Worm (Caenorhabditis elegans) whole organism, young adult: ENCODE measurements around the gene dpy-23.

Experiments used
- B0035.1 ChIP-seq: sonication (generic microtip); optimal IDR thresholded peaks from 2 replicates; lab custom pipeline; 2016; ENCODE audit warnings: missing genetic modification characterization, mild to moderate bottlenecking, missing compliant biosample characterization, missing genotype, missing genetic modification reagents
- B0336.3 ChIP-seq: fragments of 200-800 bp; sonication (Bioruptor generic); IDR thresholded peaks from 2 replicates; pipeline ENCODE4 v1.3.6; 2022; ENCODE audit warnings: missing genetic modification characterization, missing compliant biosample characterization
- C06A6.2 ChIP-seq: fragments of 200-800 bp; sonication (Bioruptor generic); conservative IDR thresholded peaks from 2 replicates; pipeline ENCODE4 v1.3.6; 2022; ENCODE audit warnings: missing genetic modification characterization, missing compliant biosample characterization
- D2030.7 ChIP-seq: fragments of 200-800 bp; sonication (Bioruptor generic); IDR thresholded peaks from 2 replicates; pipeline ENCODE4 v1.3.6; 2022; ENCODE audit warnings: missing genetic modification reagents, missing genetic modification characterization, missing compliant biosample characterization
- F23B12.7 ChIP-seq: sonication (generic microtip); optimal IDR thresholded peaks from 2 replicates; lab custom pipeline; 2017; ENCODE audit warnings: missing genetic modification characterization, mild to moderate bottlenecking, missing compliant biosample characterization, antibody characterized with exemption, moderate library complexity; ENCODE audit not compliant: insufficient read depth
- F33H1.4 ChIP-seq: fragments of 200-800 bp; sonication (Bioruptor generic); IDR thresholded peaks from 2 replicates; pipeline ENCODE4 v1.3.6; 2022; ENCODE audit warnings: missing genetic modification reagents, missing genetic modification characterization, missing compliant biosample characterization
- F37B4.10 ChIP-seq: fragments of 200-800 bp; sonication (Bioruptor generic); IDR thresholded peaks from 2 replicates; pipeline ENCODE4 v1.3.6; 2022; ENCODE audit warnings: missing genetic modification characterization, missing compliant biosample characterization
- F52B5.7 ChIP-seq: sonication (generic microtip); optimal IDR thresholded peaks from 2 replicates; lab custom pipeline; 2016; ENCODE audit warnings: mild to moderate bottlenecking, missing genetic modification characterization, missing compliant biosample characterization
- F55B11.4 ChIP-seq: sonication (generic microtip); optimal IDR thresholded peaks from 2 replicates; lab custom pipeline; 2016; ENCODE audit warnings: missing compliant biosample characterization, missing genetic modification characterization, borderline replicate concordance; ENCODE audit not compliant: insufficient read depth
- F57C9.4 ChIP-seq: sonication (generic microtip); optimal IDR thresholded peaks from 2 replicates; lab custom pipeline; 2017; ENCODE audit warnings: mild to moderate bottlenecking, missing genetic modification characterization, missing compliant biosample characterization
- K11D2.4 ChIP-seq: fragments of 200-800 bp; sonication (Bioruptor generic); IDR thresholded peaks from 2 replicates; pipeline ENCODE4 v1.3.6; 2022; ENCODE audit warnings: missing genetic modification reagents, missing genetic modification characterization, missing compliant biosample characterization
- T07F8.4 ChIP-seq: sonication (generic microtip); optimal IDR thresholded peaks from 2 replicates; lab custom pipeline; 2016; ENCODE audit warnings: mild to moderate bottlenecking, missing genetic modification characterization, moderate library complexity, missing compliant biosample characterization
- Y53F4B.3 ChIP-seq: fragments of 200-800 bp; sonication (Bioruptor generic); IDR thresholded peaks from 2 replicates; pipeline ENCODE4 v1.3.6; 2022; ENCODE audit warnings: missing genetic modification reagents, missing genetic modification characterization, missing compliant biosample characterization
- Y53G8AR.9 ChIP-seq: fragments of 200-800 bp; sonication (Bioruptor generic); conservative IDR thresholded peaks from 2 replicates; pipeline ENCODE4 v1.3.6; 2022; ENCODE audit warnings: missing genetic modification reagents, missing genetic modification characterization, missing compliant biosample characterization
- Y56A3A.18 ChIP-seq: fragments of 200-800 bp; sonication (Bioruptor generic); IDR thresholded peaks from 2 replicates; pipeline ENCODE4 v1.3.6; 2022; ENCODE audit warnings: missing genetic modification reagents, missing genetic modification characterization, missing compliant biosample characterization
- ama-1 ChIP-seq, 3 experiments: fragments of 150-350 bp in 1 of 3; sonication (generic microtip) in 2 of 3; optimal IDR thresholded peaks; 2 replicates each; lab custom pipeline; 2014 to 2018; ENCODE audit warnings: missing biosample characterization in 2 of 3, missing genetic modification characterization in 2 of 3, missing genetic modification reagents in 2 of 3
- atf-7 ChIP-seq: sonication (generic microtip); optimal IDR thresholded peaks from 2 replicates; lab custom pipeline; 2017; ENCODE audit warnings: mild to moderate bottlenecking, missing genetic modification characterization, missing compliant biosample characterization
- attf-3 ChIP-seq: fragments of 200-800 bp; sonication (Bioruptor generic); conservative IDR thresholded peaks from 2 replicates; pipeline ENCODE4 v1.3.6; 2022; ENCODE audit warnings: missing genetic modification reagents, missing genetic modification characterization, missing compliant biosample characterization
- ccch-3 ChIP-seq: fragments of 200-800 bp; sonication (Bioruptor generic); optimal IDR thresholded peaks from 2 replicates; lab custom pipeline; 2018; ENCODE audit warnings: mild to moderate bottlenecking, missing genetic modification characterization, missing compliant biosample characterization
- cebp-1 ChIP-seq, 2 experiments: fragments of 200-800 bp in 1 of 2; sonication (Bioruptor generic) in 1 of 2; sonication (generic microtip) in 1 of 2; IDR thresholded peaks in 1 of 2; optimal IDR thresholded peaks in 1 of 2; 2 replicates each; pipeline versions ENCODE4 v1.3.6 to Lab custom; 2017 to 2022; ENCODE audit warnings: missing compliant biosample characterization in 2 of 2, missing genetic modification characterization in 2 of 2, mild to moderate bottlenecking in 1 of 2, missing genetic modification reagents in 1 of 2, moderate library complexity in 1 of 2
- ceh-100 ChIP-seq: fragments of 200-800 bp; sonication (Bioruptor generic); IDR thresholded peaks from 2 replicates; pipeline ENCODE4 v1.3.6; 2022; ENCODE audit warnings: missing genetic modification reagents, missing genetic modification characterization, missing compliant biosample characterization
- dox-1 ChIP-seq: fragments of 200-800 bp; sonication (Bioruptor generic); IDR thresholded peaks from 2 replicates; pipeline ENCODE4 v1.3.6; 2022; ENCODE audit warnings: missing genetic modification reagents, missing genetic modification characterization, missing compliant biosample characterization
- ekl-4 ChIP-seq: fragments of 200-800 bp; sonication (Bioruptor generic); IDR thresholded peaks from 2 replicates; pipeline ENCODE4 v1.3.6; 2022; ENCODE audit warnings: missing genetic modification reagents, missing genetic modification characterization, missing compliant biosample characterization
- ets-4 ChIP-seq: fragments of 200-800 bp; sonication (Bioruptor generic); optimal IDR thresholded peaks from 2 replicates; lab custom pipeline; 2018; ENCODE audit warnings: mild to moderate bottlenecking, missing genetic modification characterization, missing compliant biosample characterization
- gei-17 ChIP-seq: fragments of 200-800 bp; sonication (Bioruptor generic); optimal IDR thresholded peaks from 2 replicates; lab custom pipeline; 2018; ENCODE audit warnings: mild to moderate bottlenecking, missing genetic modification characterization, missing compliant biosample characterization
- hrde-1 ChIP-seq: sonication (generic microtip); optimal IDR thresholded peaks from 2 replicates; lab custom pipeline; 2016; ENCODE audit warnings: missing genetic modification characterization, mild to moderate bottlenecking, missing compliant biosample characterization, moderate library complexity, missing genotype, missing genetic modification reagents, borderline replicate concordance
- hsf-1 ChIP-seq: fragments of 200-800 bp; sonication (Bioruptor generic); IDR thresholded peaks from 2 replicates; pipeline ENCODE4 v1.3.6; 2022; ENCODE audit warnings: missing genetic modification reagents, missing genetic modification characterization, missing compliant biosample characterization
- let-526 ChIP-seq: fragments of 200-800 bp; sonication (Bioruptor generic); IDR thresholded peaks from 2 replicates; pipeline ENCODE4 v1.3.6; 2022; ENCODE audit warnings: missing genetic modification reagents, missing genetic modification characterization, missing compliant biosample characterization
- lin-54 ChIP-seq: fragments of 200-800 bp; sonication (Bioruptor generic); optimal IDR thresholded peaks from 2 replicates; lab custom pipeline; 2018; ENCODE audit warnings: mild to moderate bottlenecking, missing genetic modification characterization, missing compliant biosample characterization
- madf-10 ChIP-seq: sonication (generic microtip); optimal IDR thresholded peaks from 2 replicates; lab custom pipeline; 2016; ENCODE audit warnings: mild to moderate bottlenecking, missing genetic modification characterization, missing compliant biosample characterization
- mxl-1 ChIP-seq: sonication (generic microtip); optimal IDR thresholded peaks from 2 replicates; lab custom pipeline; 2016; ENCODE audit warnings: missing genetic modification characterization, missing compliant biosample characterization
- nfya-2 ChIP-seq: fragments of 200-800 bp; sonication (Bioruptor generic); IDR thresholded peaks from 2 replicates; pipeline ENCODE4 v1.3.6; 2022; ENCODE audit warnings: missing genetic modification reagents, missing genetic modification characterization, missing compliant biosample characterization
- nfyb-1 ChIP-seq: fragments of 200-800 bp; sonication (Bioruptor generic); IDR thresholded peaks from 2 replicates; pipeline ENCODE4 v1.3.6; 2022; ENCODE audit warnings: missing genetic modification reagents, missing genetic modification characterization, missing compliant biosample characterization
- nhr-90 ChIP-seq: sonication (generic microtip); optimal IDR thresholded peaks from 2 replicates; lab custom pipeline; 2016; ENCODE audit warnings: missing genotype, mild to moderate bottlenecking, missing genetic modification characterization, missing compliant biosample characterization
- repo-1 ChIP-seq: sonication (generic microtip); optimal IDR thresholded peaks from 2 replicates; lab custom pipeline; 2017; ENCODE audit warnings: mild to moderate bottlenecking, missing genetic modification characterization, missing compliant biosample characterization
- snpc-1.3 ChIP-seq: sonication (generic microtip); optimal IDR thresholded peaks from 2 replicates; lab custom pipeline; 2017; ENCODE audit warnings: missing genetic modification characterization, mild to moderate bottlenecking, missing compliant biosample characterization, antibody characterized with exemption, moderate library complexity, missing genotype, missing genetic modification reagents; ENCODE audit not compliant: insufficient read depth
- snpc-4 ChIP-seq, 5 experiments: fragments of 150-350 bp in 1 of 5; sonication (generic microtip) in 4 of 5; optimal IDR thresholded peaks; 2 replicates each; lab custom pipeline; 2014 to 2018; ENCODE audit warnings: missing genetic modification characterization in 5 of 5, missing biosample characterization in 3 of 5, antibody characterized with exemption in 2 of 5, mild to moderate bottlenecking in 2 of 5, missing compliant biosample characterization in 2 of 5, missing genotype in 2 of 5, moderate library complexity in 2 of 5, missing genetic modification reagents in 1 of 5
- somi-1 ChIP-seq: fragments of 200-800 bp; sonication (Bioruptor generic); optimal IDR thresholded peaks from 2 replicates; lab custom pipeline; 2018; ENCODE audit warnings: mild to moderate bottlenecking, missing genetic modification characterization, missing compliant biosample characterization
- tbx-9 ChIP-seq: sonication (generic microtip); optimal IDR thresholded peaks from 2 replicates; lab custom pipeline; 2016; ENCODE audit warnings: borderline replicate concordance, missing genetic modification characterization, inconsistent platforms, missing compliant biosample characterization
- tlf-1 ChIP-seq: fragments of 200-800 bp; sonication (Bioruptor generic); optimal IDR thresholded peaks from 2 replicates; lab custom pipeline; 2018; ENCODE audit warnings: mild to moderate bottlenecking, missing genetic modification characterization, missing compliant biosample characterization

The dpy-23 gene

ce11 chrX:4409591-4410279, 20.6 kb downstream of the dpy-23 start (continued):
- TF ChIP-seq D2030.7 (peak; percentile 45; the same call in 1 of the 2 replicates), attf-3 (no peak), F37B4.10 (no peak), ama-1 (optimal IDR thresholded peaks at IDR 0.05; lab: Kevin White, UChicago) (no peak), ama-1 (GFP tag; optimal IDR thresholded peaks at IDR 0.05; lab: Kevin White, UChicago) (peak in 1 of 2 experiments; percentile 23), cebp-1 (GFP tag; IDR thresholded peaks at IDR 0.05; lab: Robert Waterston, UW) (no peak), cebp-1 (tag; optimal IDR thresholded peaks at IDR 0.05; lab: Kevin White, UChicago) (no peak), hsf-1 (GFP tag; lab: Robert Waterston, UW) (no peak), gei-17 (no peak), ceh-100 (GFP tag; lab: Robert Waterston, UW) (no peak), somi-1 (no peak), Y56A3A.18 (GFP tag; lab: Robert Waterston, UW) (0 out of 2 replicates have a peak, but pooled peaks have one; percentile 63), T07F8.4 (no peak), mxl-1 (tag; lab: Kevin White, UChicago) (no peak), tlf-1 (GFP tag; lab: Kevin White, UChicago) (no peak), F55B11.4 (tag; lab: Kevin White, UChicago) (no peak), K11D2.4 (GFP tag; lab: Robert Waterston, UW) (no peak), B0336.3 (GFP tag; lab: Robert Waterston, UW) (no peak), ets-4 (GFP tag; lab: Kevin White, UChicago) (no peak), dox-1 (GFP tag; lab: Robert Waterston, UW) (no peak), F23B12.7 (no peak), nfya-2 (GFP tag; lab: Robert Waterston, UW) (no peak), B0035.1 (tag; lab: Kevin White, UChicago) (no peak), C06A6.2 (no peak), nhr-90 (tag; lab: Kevin White, UChicago) (no peak), Y53F4B.3 (GFP tag; lab: Robert Waterston, UW) (no peak), nfyb-1 (GFP tag; lab: Robert Waterston, UW) (no peak), F57C9.4 (tag; lab: Kevin White, UChicago) (no peak), hrde-1 (tag; lab: Kevin White, UChicago) (no peak), let-526 (no peak), repo-1 (tag; lab: Kevin White, UChicago) (no peak), madf-10 (peak; percentile 16), F52B5.7 (tag; lab: Kevin White, UChicago) (no peak), atf-7 (no peak), ccch-3 (no peak), Y53G8AR.9 (GFP tag; lab: Robert Waterston, UW) (no peak), ekl-4 (GFP tag; lab: Robert Waterston, UW) (no peak), snpc-4 (GFP tag; optimal IDR thresholded peaks at IDR 0.05; lab: Kevin White, UChicago) (peak; percentile 20), snpc-4 (tag; optimal IDR thresholded peaks at IDR 0.05; lab: Kevin White, UChicago) (peak in 1 of 4 experiments; percentile 77), F33H1.4 (GFP tag; lab: Robert Waterston, UW) (no peak), tbx-9 (tag; lab: Kevin White, UChicago) (no peak), lin-54 (no peak), snpc-1.3 (peak; percentile 23)
